Fruit fly (Drosophila melanogaster) S2 (cell line): ENCODE data around the gene br.

ENCODE experiments used
- CG8478 ChIP-seq: fragments of >200 bp; optimal IDR thresholded peaks from 2 replicates; lab custom pipeline; 2018
- CTCF ChIP-seq, 2 experiments: fragments of >200 bp; optimal IDR thresholded peaks; 2 replicates each; lab custom pipeline; 2018

DNA sequence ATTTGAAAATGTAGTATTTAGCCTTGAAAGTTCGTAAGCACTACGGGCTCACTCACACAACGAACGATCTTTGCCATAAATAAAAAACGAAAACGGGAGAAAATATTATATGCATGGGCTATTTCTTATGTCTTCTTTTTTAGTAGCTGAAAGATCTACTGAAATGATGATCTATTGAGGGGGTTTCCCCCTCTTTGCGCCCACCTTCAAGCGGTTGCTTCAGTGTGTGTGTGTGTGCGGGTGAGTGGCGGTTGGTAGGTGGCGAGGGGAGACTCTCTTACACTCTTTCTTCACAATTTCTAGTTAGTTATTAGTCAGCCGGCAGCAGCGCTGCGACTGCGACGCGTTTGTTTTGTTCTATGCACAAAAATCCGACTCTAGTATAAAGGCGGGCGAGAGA, 46.5 kb downstream of the br start:
- no peak for TF ChIP-seq CG8478 (lab: Kevin White, UChicago)
- TF ChIP-seq CTCF (optimal IDR thresholded peaks at IDR 0.05; lab: Kevin White, UChicago) = no peak
